Fruit fly (Drosophila melanogaster): ENCODE data around the gene CG43084.

The CG43084 gene

DNA sequence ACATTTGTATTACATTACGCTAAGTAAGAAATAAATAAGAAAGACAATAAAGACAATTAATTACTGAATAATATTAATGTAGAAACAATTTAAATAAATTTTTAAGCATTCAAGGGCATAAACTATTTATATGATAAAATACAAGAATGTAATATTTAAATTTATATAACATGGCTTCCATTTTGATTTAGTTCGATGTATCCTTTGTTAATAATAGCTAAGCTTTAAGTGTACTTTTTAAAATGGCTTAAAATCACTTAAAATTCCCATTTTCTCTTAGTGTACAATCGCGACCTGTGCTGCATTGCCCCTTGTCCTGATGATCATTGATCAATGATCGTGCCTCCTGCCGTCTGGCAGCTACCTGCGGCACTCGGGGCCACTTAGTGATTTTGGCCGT is 19.8 kb downstream of the CG43084 start (continued):
- TF ChIP-seq CG10431 (GFP tag; optimal IDR thresholded peaks at IDR 0.05) (no peak), CG7271 (tag; optimal IDR thresholded peaks at IDR 0.05) (no peak), ap (GFP tag; IDR thresholded peaks at IDR 0.05) (no peak), Tbp (GFP tag; optimal IDR thresholded peaks at IDR 0.05) (no peak), nerfin-1 (tag; optimal IDR thresholded peaks at IDR 0.05) (no peak), Dbx (GFP tag; IDR thresholded peaks at IDR 0.05) (no peak), E2f2 (GFP tag; IDR thresholded peaks at IDR 0.05) (no peak), CG14050 (GFP tag; IDR thresholded peaks at IDR 0.05) (no peak), dmrt99B (tag; optimal IDR thresholded peaks at IDR 0.05) (no peak), CG14014 (GFP tag; IDR thresholded peaks at IDR 0.05) (no peak), CG1233 (GFP tag; optimal IDR thresholded peaks at IDR 0.05) (no peak), luna (GFP tag; optimal IDR thresholded peaks at IDR 0.05) (no peak), CG10267 (tag; optimal IDR thresholded peaks at IDR 0.05) (peak; percentile 62), Dp (GFP tag; optimal IDR thresholded peaks at IDR 0.05) (no peak), CTCF (GFP tag; optimal IDR thresholded peaks at IDR 0.05) (no peak), CoRest (tag; optimal IDR thresholded peaks at IDR 0.05) (peak; percentile 37), CG7928 (GFP tag; optimal IDR thresholded peaks at IDR 0.05) (no peak), inv (GFP tag; IDR thresholded peaks at IDR 0.05; ENCODE audit: partially characterized antibody) (no peak), CG31441 (GFP tag; IDR thresholded peaks at IDR 0.05) (peak; percentile 48), sens (GFP tag) (peak; percentile 42), CG1603 (tag; optimal IDR thresholded peaks at IDR 0.05) (no peak), Hr51 (GFP tag; optimal IDR thresholded peaks at IDR 0.05) (no peak), Atf-2 (GFP tag; optimal IDR thresholded peaks at IDR 0.05) (no peak), Sox100B (GFP tag; optimal IDR thresholded peaks at IDR 0.05) (no peak), jing (GFP tag; optimal IDR thresholded peaks at IDR 0.05) (no peak), chm (GFP tag; IDR thresholded peaks at IDR 0.05) (no peak), chn (GFP tag; optimal IDR thresholded peaks at IDR 0.05) (no peak), CG11398 (GFP tag; optimal IDR thresholded peaks at IDR 0.05) (no peak), pfk (GFP tag; optimal IDR thresholded peaks at IDR 0.05) (no peak), CG8388 (GFP tag; optimal IDR thresholded peaks at IDR 0.05) (peak; percentile 19), Ada2b (GFP tag; IDR thresholded peaks at IDR 0.05) (no peak), CG3838 (GFP tag; optimal IDR thresholded peaks at IDR 0.05) (no peak), HLH54F (GFP tag; optimal IDR thresholded peaks at IDR 0.05) (no peak), CG17328 (GFP tag; IDR thresholded peaks at IDR 0.05) (no peak), Chrac-16 (GFP tag; optimal IDR thresholded peaks at IDR 0.05) (no peak), CG4707 (GFP tag; optimal IDR thresholded peaks at IDR 0.05) (no peak), CG4730 (GFP tag; IDR thresholded peaks at IDR 0.05) (no peak), CG14667 (GFP tag; IDR thresholded peaks at IDR 0.05) (no peak), CG10654 (GFP tag; optimal IDR thresholded peaks at IDR 0.05) (no peak), vvl (GFP tag; IDR thresholded peaks at IDR 0.05) (no peak), tna (GFP tag; IDR thresholded peaks at IDR 0.05; ENCODE audit: partially characterized antibody) (no peak), Sin3A (optimal IDR thresholded peaks at IDR 0.05) (no peak), CG4424 (GFP tag; optimal IDR thresholded peaks at IDR 0.05) (peak; percentile 13), CG8359 (GFP tag; optimal IDR thresholded peaks at IDR 0.05; ENCODE audit: borderline replicate concordance) (no peak), Hr39 (optimal IDR thresholded peaks at IDR 0.05) (no peak), Dfd (GFP tag; optimal IDR thresholded peaks at IDR 0.05) (no peak), CG17385 (GFP tag; optimal IDR thresholded peaks at IDR 0.05) (no peak), CG2889 (GFP tag; IDR thresholded peaks at IDR 0.05) (no peak), br (optimal IDR thresholded peaks at IDR 0.05) (no peak), Meics (GFP tag; optimal IDR thresholded peaks at IDR 0.05) (no peak), CG1647 (GFP tag; optimal IDR thresholded peaks at IDR 0.05) (no peak), z (GFP tag; IDR thresholded peaks at IDR 0.05) (no peak), Ptx1 (GFP tag; IDR thresholded peaks at IDR 0.05) (no peak), D19B (GFP tag; optimal IDR thresholded peaks at IDR 0.05) (no peak), pnt (GFP tag; optimal IDR thresholded peaks at IDR 0.05) (no peak)

Data from whole organism, embryonic.